Fruit fly (Drosophila melanogaster): Measurements from ENCODE around the gene Mst87F.

Mst87F gene

dm6 chr3R:13797269-13797677 lies 30.5 kb downstream of the Mst87F start (continued):
- peak; percentile 11 for TF ChIP-seq CG9437 (GFP tag; optimal IDR thresholded peaks at IDR 0.05)
- peak; percentile 67 for TF ChIP-seq CG3065 (GFP tag; optimal IDR thresholded peaks at IDR 0.05)
- no peak for TF ChIP-seq Hmr (GFP tag; optimal IDR thresholded peaks at IDR 0.05)
- TF ChIP-seq Pdp1 (GFP tag; optimal IDR thresholded peaks at IDR 0.05) = no peak
- peak; percentile 22 for TF ChIP-seq CG7556 (GFP tag; optimal IDR thresholded peaks at IDR 0.05)
- TF ChIP-seq NC2α (GFP tag; optimal IDR thresholded peaks at IDR 0.05) = no peak
- TF ChIP-seq E2f2 (GFP tag; IDR thresholded peaks at IDR 0.05) = no peak
- TF ChIP-seq CG11695 (GFP tag; IDR thresholded peaks at IDR 0.05) = no peak
- no peak for TF ChIP-seq amos (GFP tag; IDR thresholded peaks at IDR 0.05; ENCODE audit: partially characterized antibody)
- TF ChIP-seq chinmo (GFP tag; IDR thresholded peaks at IDR 0.05; ENCODE audit: partially characterized antibody) = no peak
- TF ChIP-seq CG17612 (GFP tag; IDR thresholded peaks at IDR 0.05) = no peak
- peak; percentile 46 for TF ChIP-seq phol (tag; optimal IDR thresholded peaks at IDR 0.05)
- TF ChIP-seq org-1 (GFP tag; optimal IDR thresholded peaks at IDR 0.05) = no peak
- TF ChIP-seq YL-1 (GFP tag; optimal IDR thresholded peaks at IDR 0.05) = no peak
- no peak for TF ChIP-seq CG32532 (GFP tag; IDR thresholded peaks at IDR 0.05)
- TF ChIP-seq gsb (GFP tag; IDR thresholded peaks at IDR 0.05) = no peak
- no peak for TF ChIP-seq Fer1 (GFP tag; optimal IDR thresholded peaks at IDR 0.05)
- peak; percentile 1 for TF ChIP-seq Oli (tag; optimal IDR thresholded peaks at IDR 0.05)
- no peak for TF ChIP-seq wor (GFP tag; IDR thresholded peaks at IDR 0.05)
- no peak for TF ChIP-seq Bgb (GFP tag; IDR thresholded peaks at IDR 0.05; ENCODE audit: partially characterized antibody)
- TF ChIP-seq pita (GFP tag; optimal IDR thresholded peaks at IDR 0.05) = no peak
- no peak for TF ChIP-seq Optix (GFP tag; IDR thresholded peaks at IDR 0.05)
- no peak for TF ChIP-seq CG10147 (GFP tag; optimal IDR thresholded peaks at IDR 0.05)
- TF ChIP-seq Sox100B (GFP tag; optimal IDR thresholded peaks at IDR 0.05) = peak; percentile 2
- no peak for TF ChIP-seq mam (GFP tag; optimal IDR thresholded peaks at IDR 0.05)
- no peak for TF ChIP-seq CG7271 (tag; optimal IDR thresholded peaks at IDR 0.05)
- TF ChIP-seq CG4424 (GFP tag; optimal IDR thresholded peaks at IDR 0.05) = peak; percentile 3
- TF ChIP-seq tio (GFP tag; optimal IDR thresholded peaks at IDR 0.05) = no peak
- TF ChIP-seq CG1603 (tag; optimal IDR thresholded peaks at IDR 0.05) = peak; percentile 37
- TF ChIP-seq zen (tag; optimal IDR thresholded peaks at IDR 0.05) = no peak
- no peak for TF ChIP-seq wdn (GFP tag; IDR thresholded peaks at IDR 0.05)
- TF ChIP-seq CG1792 (GFP tag; optimal IDR thresholded peaks at IDR 0.05) = no peak
- TF ChIP-seq sna (GFP tag; IDR thresholded peaks at IDR 0.05; ENCODE audit: partially characterized antibody) = no peak
- no peak for TF ChIP-seq CG2875 (GFP tag; optimal IDR thresholded peaks at IDR 0.05)
- no peak for TF ChIP-seq NC2β (GFP tag; optimal IDR thresholded peaks at IDR 0.05)
- TF ChIP-seq CG15011 (GFP tag; optimal IDR thresholded peaks at IDR 0.05) = no peak
- TF ChIP-seq Six4 (GFP tag; optimal IDR thresholded peaks at IDR 0.05) = no peak
- no peak for TF ChIP-seq CG4617 (GFP tag; optimal IDR thresholded peaks at IDR 0.05; ENCODE audit: borderline replicate concordance)
- no peak for TF ChIP-seq HLH4C (GFP tag; IDR thresholded peaks at IDR 0.05; ENCODE audit: partially characterized antibody)
- TF ChIP-seq tup (GFP tag; optimal IDR thresholded peaks at IDR 0.05) = no peak
- TF ChIP-seq Awh (GFP tag; IDR thresholded peaks at IDR 0.05) = peak; percentile 55; the same call in 1 of the 2 replicates
- no peak for TF ChIP-seq dimm (GFP tag; IDR thresholded peaks at IDR 0.05)
- no peak for TF ChIP-seq CG10431 (GFP tag; optimal IDR thresholded peaks at IDR 0.05)
- no peak for TF ChIP-seq pros (GFP tag; optimal IDR thresholded peaks at IDR 0.05)
- TF ChIP-seq dmrt11E (tag; optimal IDR thresholded peaks at IDR 0.05) = peak; percentile 2
- TF ChIP-seq CG31224 (GFP tag; IDR thresholded peaks at IDR 0.05) = 0 out of 2 replicates have a peak, but pooled peaks have one; percentile 1
- peak; percentile 3 for TF ChIP-seq CG30403 (GFP tag; optimal IDR thresholded peaks at IDR 0.05)
- no peak for TF ChIP-seq CG8478 (optimal IDR thresholded peaks at IDR 0.05)
- TF ChIP-seq CG17359 (tag; optimal IDR thresholded peaks at IDR 0.05) = no peak
- no peak for TF ChIP-seq CG8765 (GFP tag; IDR thresholded peaks at IDR 0.05)
- TF ChIP-seq ind (GFP tag; optimal IDR thresholded peaks at IDR 0.05) = no peak
